Worm (Caenorhabditis elegans) whole organism, L4 larva: ENCODE data around the gene F28C1.3.

Experiments
- F26F4.8 ChIP-seq: fragments of 200-800 bp; sonication (Bioruptor generic); conservative IDR thresholded peaks from 2 replicates; pipeline ENCODE4 v1.3.6; 2022; ENCODE audit warnings: missing genetic modification characterization, missing compliant biosample characterization
- F37D6.2 ChIP-seq: sonication (generic microtip); optimal IDR thresholded peaks from 2 replicates; lab custom pipeline; 2016; ENCODE audit warnings: mild to moderate bottlenecking, missing genetic modification characterization, missing compliant biosample characterization
- F44E2.7 ChIP-seq: fragments of 200-800 bp; sonication (Bioruptor generic); IDR thresholded peaks from 2 replicates; pipeline ENCODE4 v2.1.2; 2022; ENCODE audit warnings: missing genetic modification characterization, missing compliant biosample characterization
- R02D3.7 ChIP-seq: fragments of 150-350 bp; sonication (generic microtip); optimal IDR thresholded peaks from 3 replicates; lab custom pipeline; 2014; ENCODE audit warnings: missing biosample characterization, missing genetic modification characterization
- T26A8.4 ChIP-seq: fragments of 200-800 bp; sonication (Bioruptor generic); IDR thresholded peaks from 2 replicates; pipeline ENCODE4 v1.3.6; 2022; ENCODE audit warnings: missing genetic modification characterization, missing compliant biosample characterization
- Y105C5A.15 ChIP-seq: fragments of 200-800 bp; sonication (Bioruptor generic); IDR thresholded peaks from 2 replicates; pipeline ENCODE4 v1.3.6; 2022; ENCODE audit warnings: missing genetic modification characterization, missing compliant biosample characterization
- Y75B8A.6 ChIP-seq: fragments of 200-800 bp; sonication (Bioruptor generic); IDR thresholded peaks from 2 replicates; pipeline ENCODE4 v1.3.6; 2022; ENCODE audit warnings: missing genetic modification reagents, missing genetic modification characterization, missing compliant biosample characterization
- ZK337.2 ChIP-seq: fragments of 200-800 bp; sonication (Bioruptor generic); IDR thresholded peaks from 2 replicates; pipeline ENCODE4 v1.3.6; 2022; ENCODE audit warnings: missing genetic modification reagents, missing genetic modification characterization, missing compliant biosample characterization
- aly-2 ChIP-seq: sonication (generic microtip); optimal IDR thresholded peaks from 2 replicates; lab custom pipeline; 2018; ENCODE audit warnings: missing biosample characterization, missing genetic modification characterization
- ceh-20 ChIP-seq: fragments of 200-800 bp; sonication (Bioruptor generic); IDR thresholded peaks from 2 replicates; pipeline ENCODE4 v1.3.6; 2022; ENCODE audit warnings: missing genetic modification reagents, missing genetic modification characterization, missing compliant biosample characterization
- ceh-28 ChIP-seq: fragments of 150-350 bp; optimal IDR thresholded peaks from 2 replicates; lab custom pipeline; 2014; ENCODE audit warnings: missing biosample characterization, missing genetic modification reagents, missing genetic modification characterization
- ceh-32 ChIP-seq: sonication (generic microtip); optimal IDR thresholded peaks from 2 replicates; lab custom pipeline; 2016; ENCODE audit warnings: mild to moderate bottlenecking, missing genetic modification characterization, missing compliant biosample characterization; ENCODE audit not compliant: poor library complexity
- ceh-44 ChIP-seq: fragments of 200-800 bp; sonication (Bioruptor generic); IDR thresholded peaks from 2 replicates; pipeline ENCODE4 v1.3.6; 2022; ENCODE audit warnings: missing genetic modification reagents, missing genetic modification characterization, missing compliant biosample characterization
- ceh-62 ChIP-seq: sonication (generic microtip); optimal IDR thresholded peaks from 2 replicates; lab custom pipeline; 2017; ENCODE audit warnings: missing biosample characterization, missing genetic modification characterization
- ceh-82 ChIP-seq: sonication (generic microtip); optimal IDR thresholded peaks from 2 replicates; lab custom pipeline; 2017; ENCODE audit warnings: missing biosample characterization, missing genetic modification characterization
- ces-1 ChIP-seq: fragments of 150-350 bp; sonication (generic microtip); optimal IDR thresholded peaks from 4 replicates; lab custom pipeline; 2014; ENCODE audit warnings: missing biosample characterization, missing genetic modification reagents, missing genetic modification characterization
- ctbp-1 ChIP-seq: fragments of 200-800 bp; sonication (Bioruptor generic); IDR thresholded peaks from 2 replicates; pipeline ENCODE4 v1.3.6; 2022; ENCODE audit warnings: missing genetic modification reagents, missing genetic modification characterization, missing compliant biosample characterization
- daf-16 ChIP-seq, 3 experiments: sonication (generic microtip); optimal IDR thresholded peaks; 2 replicates each; lab custom pipeline; 2016 to 2017; ENCODE audit warnings: missing genetic modification characterization in 3 of 3, missing genetic modification reagents in 3 of 3, mild to moderate bottlenecking in 2 of 3, missing compliant biosample characterization in 2 of 3, missing biosample characterization in 1 of 3, moderate library complexity in 1 of 3
- daf-8 ChIP-seq: fragments of 200-800 bp; sonication (Bioruptor generic); IDR thresholded peaks from 2 replicates; pipeline ENCODE4 v1.3.6; 2022; ENCODE audit warnings: missing genetic modification characterization, missing compliant biosample characterization
- dmd-6 ChIP-seq: fragments of 200-800 bp; sonication (Bioruptor generic); IDR thresholded peaks from 2 replicates; pipeline ENCODE4 v1.3.6; 2022; ENCODE audit warnings: missing genetic modification reagents, missing genetic modification characterization, missing compliant biosample characterization
- dmd-8 ChIP-seq: fragments of 200-800 bp; sonication (Bioruptor generic); IDR thresholded peaks from 2 replicates; pipeline ENCODE4 v1.3.6; 2022; ENCODE audit warnings: missing genetic modification characterization, missing compliant biosample characterization
- dve-1 ChIP-seq: sonication (generic microtip); optimal IDR thresholded peaks from 2 replicates; lab custom pipeline; 2017; ENCODE audit warnings: antibody characterized with exemption, mild to moderate bottlenecking, missing genetic modification characterization, missing compliant biosample characterization; ENCODE audit not compliant: insufficient read depth
- egl-27 ChIP-seq: sonication (generic microtip); optimal IDR thresholded peaks from 3 replicates; lab custom pipeline; 2017; ENCODE audit warnings: missing biosample characterization, missing genetic modification reagents, missing genetic modification characterization
- gei-8 ChIP-seq: fragments of 200-800 bp; sonication (Bioruptor generic); optimal IDR thresholded peaks from 2 replicates; lab custom pipeline; 2018; ENCODE audit warnings: mild to moderate bottlenecking, missing genetic modification characterization, missing compliant biosample characterization
- hif-1 ChIP-seq, 2 experiments: sonication (generic microtip); optimal IDR thresholded peaks; 2 replicates each; lab custom pipeline; 2016 to 2017; ENCODE audit warnings: missing compliant biosample characterization in 2 of 2, missing genetic modification characterization in 2 of 2, missing genetic modification reagents in 2 of 2, missing genotype in 2 of 2, mild to moderate bottlenecking in 1 of 2
- hlh-11 ChIP-seq: fragments of 200-800 bp; sonication (Bioruptor generic); optimal IDR thresholded peaks from 2 replicates; lab custom pipeline; 2018; ENCODE audit warnings: mild to moderate bottlenecking, missing genetic modification characterization, missing compliant biosample characterization
- lin-1 ChIP-seq: fragments of 200-800 bp; sonication (Bioruptor generic); IDR thresholded peaks from 2 replicates; pipeline ENCODE4 v1.3.6; 2022; ENCODE audit warnings: missing genetic modification reagents, missing genetic modification characterization, missing compliant biosample characterization
- lin-13 ChIP-seq: fragments of 150-350 bp; optimal IDR thresholded peaks from 2 replicates; lab custom pipeline; 2014; ENCODE audit warnings: missing biosample characterization, missing genetic modification reagents, missing genetic modification characterization
- lin-29 ChIP-seq: fragments of 200-800 bp; sonication (Bioruptor generic); IDR thresholded peaks from 2 replicates; pipeline ENCODE4 v1.3.6; 2022; ENCODE audit warnings: missing genetic modification reagents, missing genetic modification characterization, missing compliant biosample characterization
- lir-3 ChIP-seq: sonication (generic microtip); optimal IDR thresholded peaks from 2 replicates; lab custom pipeline; 2016; ENCODE audit warnings: mild to moderate bottlenecking, missing genetic modification characterization, missing compliant biosample characterization
- mes-2 ChIP-seq: sonication (generic microtip); optimal IDR thresholded peaks from 2 replicates; lab custom pipeline; 2016; ENCODE audit warnings: missing genotype, mild to moderate bottlenecking, missing genetic modification characterization, missing compliant biosample characterization; ENCODE audit not compliant: poor library complexity, severe bottlenecking
- nhr-102 ChIP-seq: sonication (generic microtip); optimal IDR thresholded peaks from 2 replicates; lab custom pipeline; 2016; ENCODE audit warnings: mild to moderate bottlenecking, missing genetic modification characterization, moderate library complexity, missing compliant biosample characterization
- nhr-111 ChIP-seq: fragments of 200-800 bp; sonication (Bioruptor generic); optimal IDR thresholded peaks from 2 replicates; lab custom pipeline; 2018; ENCODE audit warnings: mild to moderate bottlenecking, missing genetic modification characterization, missing compliant biosample characterization
- nhr-28 ChIP-seq: fragments of 150-350 bp; optimal IDR thresholded peaks from 2 replicates; lab custom pipeline; 2014; ENCODE audit warnings: missing biosample characterization, missing genetic modification characterization
- nhr-48 ChIP-seq: sonication (generic microtip); optimal IDR thresholded peaks from 2 replicates; lab custom pipeline; 2016; ENCODE audit warnings: mild to moderate bottlenecking, missing genetic modification characterization, missing compliant biosample characterization
- nhr-6 ChIP-seq: fragments of 150-350 bp; optimal IDR thresholded peaks from 2 replicates; lab custom pipeline; 2014; ENCODE audit warnings: missing biosample characterization, missing genetic modification characterization
- nhr-76 ChIP-seq: fragments of 150-350 bp; optimal IDR thresholded peaks from 2 replicates; lab custom pipeline; 2014; ENCODE audit warnings: missing biosample characterization, missing genetic modification characterization
- nhr-77 ChIP-seq: fragments of 150-350 bp; optimal IDR thresholded peaks from 2 replicates; lab custom pipeline; 2014; ENCODE audit warnings: missing biosample characterization, missing genetic modification characterization
- pqm-1 ChIP-seq: sonication (generic microtip); optimal IDR thresholded peaks from 2 replicates; lab custom pipeline; 2017; ENCODE audit warnings: missing biosample characterization, missing genetic modification characterization
- rbr-2 ChIP-seq: sonication (generic microtip); optimal IDR thresholded peaks from 2 replicates; lab custom pipeline; 2016; ENCODE audit warnings: missing genotype, missing genetic modification characterization, missing compliant biosample characterization
- set-16 ChIP-seq: fragments of 200-800 bp; sonication (Bioruptor generic); IDR thresholded peaks from 2 replicates; pipeline ENCODE4 v1.3.6; 2022; ENCODE audit warnings: missing genetic modification reagents, missing genetic modification characterization, missing compliant biosample characterization
- skn-1 ChIP-seq: fragments of 150-350 bp; optimal IDR thresholded peaks from 2 replicates; lab custom pipeline; 2014; ENCODE audit warnings: missing biosample characterization, missing genetic modification characterization
- spr-1 ChIP-seq: sonication (generic microtip); optimal IDR thresholded peaks from 2 replicates; lab custom pipeline; 2016; ENCODE audit warnings: mild to moderate bottlenecking, missing genetic modification characterization, missing compliant biosample characterization
- tra-1 ChIP-seq: fragments of 200-800 bp; sonication (Bioruptor generic); IDR thresholded peaks from 2 replicates; pipeline ENCODE4 v1.3.6; 2022; ENCODE audit warnings: missing genetic modification reagents, missing genetic modification characterization, missing compliant biosample characterization
- unc-39 ChIP-seq: sonication (generic microtip); optimal IDR thresholded peaks from 2 replicates; lab custom pipeline; 2017; ENCODE audit warnings: missing biosample characterization, missing genetic modification characterization
- unc-62 ChIP-seq, 3 experiments: fragments of 150-350 bp in 1 of 3; sonication (generic microtip); optimal IDR thresholded peaks in 2 of 3; peaks in 1 of 3; 1 replicate in 1 of 3; 2 replicates in 2 of 3; lab custom pipeline; 2014 to 2017; ENCODE audit warnings: missing biosample characterization in 3 of 3, missing genetic modification characterization in 3 of 3, missing genetic modification reagents in 3 of 3, missing genotype in 1 of 3

F28C1.3 gene

ce11 chrV:12465399-12465798 is 3.1 kb upstream of the F28C1.3 start (continued):
- no peak for TF ChIP-seq egl-27 (tag; lab: Kevin White, UChicago)
- TF ChIP-seq F37D6.2 (tag; lab: Kevin White, UChicago): peak; percentile 67
- TF ChIP-seq T26A8.4 (GFP tag; lab: Robert Waterston, UW): 0 out of 2 replicates have a peak, but pooled peaks have one; percentile 45
- peak; percentile 31 for TF ChIP-seq ceh-28 (tag; lab: Kevin White, UChicago)
- TF ChIP-seq ceh-82 (tag; lab: Kevin White, UChicago): no peak
- peak; percentile 40 for TF ChIP-seq ceh-32 (tag; lab: Kevin White, UChicago)
- peak; percentile 39 for TF ChIP-seq mes-2 (tag; lab: Kevin White, UChicago)
- no peak for TF ChIP-seq F44E2.7 (GFP tag; lab: Robert Waterston, UW)
- no peak for TF ChIP-seq ceh-62 (tag; lab: Kevin White, UChicago)
- TF ChIP-seq dmd-6 (GFP tag; lab: Robert Waterston, UW): peak; percentile 60
- no peak for TF ChIP-seq spr-1 (tag; lab: Kevin White, UChicago)
- TF ChIP-seq Y75B8A.6 (GFP tag; lab: Robert Waterston, UW): 0 out of 2 replicates have a peak, but pooled peaks have one; percentile 29
- TF ChIP-seq nhr-48 (tag; lab: Kevin White, UChicago): peak; percentile 46
- no peak for TF ChIP-seq ceh-44 (GFP tag; lab: Robert Waterston, UW)
- no peak for TF ChIP-seq F26F4.8 (GFP tag; lab: Robert Waterston, UW)
- TF ChIP-seq unc-62 (GFP tag; optimal IDR thresholded peaks at IDR 0.05 in 1 of 2; lab: Kevin White, UChicago): peak in 1 of 2 experiments; percentile 50
- TF ChIP-seq unc-62 (tag; optimal IDR thresholded peaks at IDR 0.05; lab: Kevin White, UChicago): no peak
- TF ChIP-seq gei-8 (GFP tag; lab: Kevin White, UChicago): no peak
- no peak for TF ChIP-seq nhr-76
- TF ChIP-seq daf-8 (GFP tag; lab: Robert Waterston, UW): no peak
- TF ChIP-seq lin-29 (GFP tag; lab: Robert Waterston, UW): no peak
- TF ChIP-seq hlh-11 (tag; lab: Kevin White, UChicago): peak; percentile 74
- peak; percentile 85 for TF ChIP-seq ceh-20 (GFP tag; lab: Robert Waterston, UW)
- no peak for TF ChIP-seq R02D3.7
- TF ChIP-seq skn-1 (tag; lab: Kevin White, UChicago): no peak
- TF ChIP-seq rbr-2 (tag; lab: Kevin White, UChicago): peak; percentile 92
- 0 out of 2 replicates have a peak, but pooled peaks have one; percentile 36 for TF ChIP-seq dmd-8 (GFP tag; lab: Robert Waterston, UW)
- TF ChIP-seq ces-1 (GFP tag; lab: Kevin White, UChicago): peak; percentile 72
- no peak for TF ChIP-seq ZK337.2 (GFP tag; lab: Robert Waterston, UW)
- TF ChIP-seq nhr-102 (tag; lab: Kevin White, UChicago): no peak
- TF ChIP-seq nhr-6 (tag; lab: Kevin White, UChicago): peak; percentile 50
- no peak for TF ChIP-seq nhr-111
- TF ChIP-seq hif-1 (tag; optimal IDR thresholded peaks at IDR 0.05; lab: Kevin White, UChicago): peak in 1 of 2 experiments; percentile 61
- no peak for TF ChIP-seq tra-1
- TF ChIP-seq Y105C5A.15 (GFP tag; lab: Robert Waterston, UW): no peak
- no peak for TF ChIP-seq unc-39 (tag; lab: Kevin White, UChicago)

- no peak for TF ChIP-seq aly-2 (tag; lab: Kevin White, UChicago)
- peak; percentile 55 for TF ChIP-seq nhr-6 (tag; lab: Kevin White, UChicago)
Measured at ce11 chrV:12466653-12467052, 1.8 kb upstream of the F28C1.3 start.

- peak; percentile 45; the same call in 1 of the 2 replicates for TF ChIP-seq lin-1 (GFP tag; lab: Robert Waterston, UW)
- peak; percentile 94 for TF ChIP-seq nhr-28 (tag; lab: Kevin White, UChicago)
- TF ChIP-seq nhr-77 (tag; lab: Kevin White, UChicago): peak; percentile 71
- TF ChIP-seq nhr-6 (tag; lab: Kevin White, UChicago): no peak
- TF ChIP-seq mes-2 (tag; lab: Kevin White, UChicago): peak; percentile 42
- no peak for TF ChIP-seq ctbp-1
- peak in 1 of 2 experiments; percentile 72 for TF ChIP-seq unc-62 (GFP tag; optimal IDR thresholded peaks at IDR 0.05 in 1 of 2; lab: Kevin White, UChicago)
- no peak for TF ChIP-seq unc-62 (tag; optimal IDR thresholded peaks at IDR 0.05; lab: Kevin White, UChicago)
- TF ChIP-seq lir-3 (tag; lab: Kevin White, UChicago): no peak
- TF ChIP-seq hlh-11 (tag; lab: Kevin White, UChicago): peak; percentile 89
- peak; percentile 71 for TF ChIP-seq dve-1 (tag; lab: Kevin White, UChicago)
- no peak for TF ChIP-seq lin-13 (GFP tag; lab: Kevin White, UChicago)
- TF ChIP-seq Y105C5A.15 (GFP tag; lab: Robert Waterston, UW): no peak
- TF ChIP-seq nhr-111: no peak
- TF ChIP-seq pqm-1: peak; percentile 96
- no peak for TF ChIP-seq daf-16 (GFP tag; optimal IDR thresholded peaks at IDR 0.05; lab: Kevin White, UChicago)
- peak; percentile 93 for TF ChIP-seq daf-16 (tag; optimal IDR thresholded peaks at IDR 0.05; lab: Kevin White, UChicago)
- peak; percentile 93 for TF ChIP-seq dmd-6 (GFP tag; lab: Robert Waterston, UW)
- TF ChIP-seq set-16 (GFP tag; lab: Robert Waterston, UW): no peak
Measured at ce11 chrV:12467755-12468154, 708 bp upstream of the F28C1.3 start.
